Fruit fly (Drosophila melanogaster) whole organism, pupa: ENCODE measurements around the gene CG42375.
A peak's percentile ranks its signal among the peaks of the same experiment; 100 is the strongest.

Experiments
- CG10348 ChIP-seq: fragments of 200-800 bp; sonication (Bioruptor generic); IDR thresholded peaks from 2 replicates; pipeline ENCODE4 v1.3.6; 2022; ENCODE audit warnings: missing biosample characterization, missing genetic modification characterization
- CG13204 ChIP-seq: fragments of 200-800 bp; sonication (Bioruptor generic); optimal IDR thresholded peaks from 2 replicates; lab custom pipeline; 2018; ENCODE audit warnings: missing biosample characterization, mild to moderate bottlenecking, missing genetic modification characterization, moderate library complexity
- CG14655 ChIP-seq: fragments of 200-800 bp; sonication (Bioruptor generic); optimal IDR thresholded peaks from 3 replicates; lab custom pipeline; 2017; ENCODE audit warnings: mild to moderate bottlenecking, missing biosample characterization, missing genetic modification reagents, missing genetic modification characterization
- CG15710 ChIP-seq: fragments of 200-800 bp; sonication (Bioruptor generic); optimal IDR thresholded peaks from 2 replicates; lab custom pipeline; 2018; ENCODE audit warnings: missing biosample characterization, mild to moderate bottlenecking, missing genetic modification characterization, moderate library complexity
- CG32121 ChIP-seq: fragments of 200-800 bp; sonication (Bioruptor generic); IDR thresholded peaks from 2 replicates; pipeline ENCODE4 v1.3.6; 2022; ENCODE audit warnings: missing biosample characterization, missing genetic modification characterization
- CG34367 ChIP-seq: fragments of 200-800 bp; sonication (Bioruptor generic); optimal IDR thresholded peaks from 2 replicates; lab custom pipeline; 2018; ENCODE audit warnings: missing biosample characterization, mild to moderate bottlenecking, missing genetic modification characterization
- CG4496 ChIP-seq: fragments of 200-800 bp; sonication (Bioruptor generic); IDR thresholded peaks from 3 replicates; pipeline ENCODE4 v1.3.6; 2022; ENCODE audit warnings: missing biosample characterization, missing genetic modification characterization
- CG8159 ChIP-seq: fragments of 200-800 bp; sonication (Bioruptor generic); optimal IDR thresholded peaks from 3 replicates; lab custom pipeline; 2018; ENCODE audit warnings: missing biosample characterization, mild to moderate bottlenecking, missing genetic modification characterization, moderate library complexity
- CG8301 ChIP-seq: fragments of 200-800 bp; sonication (Bioruptor generic); optimal IDR thresholded peaks from 2 replicates; lab custom pipeline; 2018; ENCODE audit warnings: missing biosample characterization, mild to moderate bottlenecking, missing genetic modification characterization
- CG9948 ChIP-seq: fragments of 200-800 bp; sonication (Bioruptor generic); optimal IDR thresholded peaks from 2 replicates; lab custom pipeline; 2018; ENCODE audit warnings: missing biosample characterization, mild to moderate bottlenecking, missing genetic modification characterization, moderate library complexity
- D1 ChIP-seq: fragments of 200-800 bp; sonication (Bioruptor generic); optimal IDR thresholded peaks from 2 replicates; lab custom pipeline; 2018; ENCODE audit warnings: missing biosample characterization, mild to moderate bottlenecking, missing genetic modification characterization, moderate library complexity
- EcR ChIP-seq: fragments of 200-800 bp; sonication (Bioruptor generic); optimal IDR thresholded peaks from 3 replicates; lab custom pipeline; 2019; ENCODE audit warnings: missing biosample characterization, missing genetic modification characterization, mild to moderate bottlenecking, moderate library complexity, missing genetic modification reagents
- Pif1A ChIP-seq: fragments of 200-800 bp; sonication (Bioruptor generic); optimal IDR thresholded peaks from 3 replicates; lab custom pipeline; 2016; ENCODE audit warnings: missing biosample characterization, missing genetic modification characterization
- Pif1B ChIP-seq: fragments of 200-800 bp; sonication (Bioruptor generic); optimal IDR thresholded peaks from 3 replicates; lab custom pipeline; 2016; ENCODE audit warnings: missing biosample characterization, missing genetic modification characterization
- Snoo ChIP-seq: fragments of 200-800 bp; sonication (Bioruptor generic); optimal IDR thresholded peaks from 3 replicates; lab custom pipeline; 2017; ENCODE audit warnings: missing biosample characterization, mild to moderate bottlenecking, missing genetic modification characterization, inconsistent platforms
- fd96Ca ChIP-seq: fragments of 200-800 bp; sonication (Bioruptor generic); IDR thresholded peaks from 3 replicates; pipeline ENCODE4 v1.3.6; 2022; ENCODE audit warnings: missing biosample characterization, missing genetic modification characterization
- gl ChIP-seq: fragments of 200-800 bp; sonication (Bioruptor generic); optimal IDR thresholded peaks from 2 replicates; lab custom pipeline; 2018; ENCODE audit warnings: missing biosample characterization, mild to moderate bottlenecking, missing genetic modification characterization

The CG42375 gene

dm6 chr3R:13819037-13819436, 39.6 kb downstream of the CG42375 start:
- TF ChIP-seq fd96Ca, result 0 out of 3 replicates have a peak, but pooled peaks have one; percentile 18
- TF ChIP-seq CG13204 (GFP tag; lab: Kevin White, UChicago), result no peak
- TF ChIP-seq CG32121 (GFP tag; lab: Robert Waterston, UW), result peak; percentile 30; the same call in 1 of the 2 replicates

DNA sequence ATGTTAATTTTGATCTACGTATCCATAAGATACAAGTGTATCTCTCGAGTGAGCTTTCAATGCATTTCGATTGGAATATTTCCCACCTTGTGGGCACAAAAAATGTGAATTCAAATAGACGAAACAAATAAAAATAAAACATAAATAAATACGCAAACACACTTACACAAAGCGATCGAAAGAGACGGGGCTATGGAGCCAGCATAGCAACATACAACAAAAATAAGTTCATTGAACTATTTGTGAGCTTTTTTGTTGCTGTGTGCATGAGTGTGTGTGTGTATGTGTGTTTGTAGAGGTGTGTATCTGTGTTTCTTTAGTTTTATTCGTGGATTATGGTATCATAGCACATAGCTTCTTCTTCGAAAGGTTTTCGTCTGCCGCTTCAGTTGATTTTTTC, 41.1 kb downstream of the CG42375 start:
- TF ChIP-seq EcR (peak; percentile 32), CG4496 (GFP tag; lab: Robert Waterston, UW) (no peak)

DNA sequence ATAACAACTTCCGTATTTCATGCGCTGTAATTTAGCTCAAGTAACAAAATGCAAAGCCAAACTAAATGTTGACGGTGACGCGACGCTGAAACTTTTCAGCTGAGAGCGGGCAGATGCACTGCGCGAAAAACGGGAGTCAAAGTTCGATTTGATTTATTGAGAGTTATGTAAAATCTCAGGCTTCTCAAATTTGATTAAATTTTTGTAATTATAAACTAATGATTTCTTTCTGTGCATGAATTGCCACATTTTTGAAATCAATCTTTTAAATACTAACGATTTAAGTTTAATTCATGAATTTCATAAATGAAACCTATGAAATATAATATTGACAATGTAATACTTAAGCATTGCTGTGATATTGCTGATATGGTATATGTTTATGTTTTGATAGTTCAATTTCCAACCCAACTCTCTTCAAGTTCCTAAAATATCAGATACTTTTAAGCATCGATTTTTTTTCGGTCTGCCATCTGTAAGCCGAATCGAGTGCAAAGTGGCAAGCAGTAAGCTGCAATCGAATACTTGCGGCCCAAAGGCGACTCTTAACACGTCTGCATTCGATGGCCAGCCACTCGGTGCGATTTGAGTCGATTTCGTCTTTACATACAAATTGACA, 43.3 kb downstream of the CG42375 start:
- TF ChIP-seq CG8301 (tag; lab: Kevin White, UChicago) (no peak), CG10348 (GFP tag; lab: Robert Waterston, UW) (no peak), Snoo (tag; lab: Kevin White, UChicago) (no peak), Pif1A (GFP tag; lab: Kevin White, UChicago) (no peak), CG15710 (tag; lab: Kevin White, UChicago) (no peak), CG13204 (GFP tag; lab: Kevin White, UChicago) (no peak), fd96Ca (no peak), EcR (no peak), CG4496 (GFP tag; lab: Robert Waterston, UW) (no peak), CG14655 (GFP tag; lab: Kevin White, UChicago) (no peak), Pif1B (no peak), D1 (tag; lab: Kevin White, UChicago) (no peak), CG9948 (tag; lab: Kevin White, UChicago) (no peak), CG34367 (tag; lab: Kevin White, UChicago) (no peak), gl (tag; lab: Kevin White, UChicago) (no peak), CG32121 (GFP tag; lab: Robert Waterston, UW) (no peak), CG8159 (tag; lab: Kevin White, UChicago) (no peak)
- TF ChIP-seq, all 21 proteins: peak for 0

DNA sequence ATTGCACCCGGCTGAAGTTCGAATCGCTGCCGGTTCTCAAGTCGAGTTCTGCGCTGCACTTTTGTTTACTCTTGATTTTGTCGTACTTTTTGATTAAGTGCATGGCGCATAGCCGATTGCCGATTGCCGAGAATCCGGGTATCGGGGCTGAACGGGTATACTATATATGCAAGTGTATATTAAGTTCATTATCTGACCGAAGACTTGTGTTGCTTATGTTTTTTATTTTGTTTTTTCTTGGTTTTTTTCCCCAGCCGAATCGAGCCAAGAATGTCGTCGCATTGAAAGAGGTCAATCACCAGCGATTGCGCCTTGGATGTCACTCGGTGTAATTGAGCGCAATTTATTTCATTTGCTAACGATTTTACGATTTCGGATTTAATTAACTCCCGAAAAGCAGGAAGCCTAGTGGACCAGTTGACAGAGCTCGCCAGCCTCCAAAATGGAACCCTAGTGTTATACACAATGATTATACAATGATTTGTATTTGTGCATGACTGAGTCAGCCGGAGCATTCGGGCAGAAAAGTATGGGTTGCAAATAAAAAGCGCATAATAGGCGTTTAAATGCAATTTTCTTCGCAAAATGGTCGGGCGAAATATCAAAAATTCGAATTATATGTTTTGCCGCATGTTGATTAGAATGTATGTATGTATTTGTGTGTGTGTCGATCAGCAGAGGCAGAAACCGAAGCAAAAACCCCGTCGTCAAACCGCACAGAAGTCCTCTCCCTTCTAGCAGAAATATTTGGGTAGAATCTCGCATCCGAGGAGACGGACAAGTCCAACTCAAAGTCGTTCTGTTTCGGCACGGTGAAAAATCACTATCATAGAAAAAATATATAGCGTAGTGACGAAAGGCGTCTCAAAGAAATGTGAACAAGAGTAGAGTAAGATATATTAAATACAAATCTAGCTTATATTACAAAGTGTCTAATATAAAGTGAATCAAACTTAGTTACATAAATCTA, 48.8 kb downstream of the CG42375 start, which contains the start of gene Mst87F:
TSS of gene Mst87F (minus strand) at position 56 of the 970 bp plus-strand sequence.
- TF ChIP-seq Pif1B (no peak), EcR (peak; percentile 84)
